Worm (Caenorhabditis elegans) whole organism, L4 larva: ENCODE data around the gene rha-1.
A peak's percentile ranks its signal among the peaks of the same experiment; 100 is the strongest.

ENCODE experiments used
- D1046.2 ChIP-seq: fragments of 200-800 bp; sonication (Bioruptor generic); IDR thresholded peaks from 2 replicates; pipeline ENCODE4 v1.3.6; 2022; ENCODE audit warnings: missing genetic modification characterization, missing compliant biosample characterization
- F44E2.7 ChIP-seq: fragments of 200-800 bp; sonication (Bioruptor generic); IDR thresholded peaks from 2 replicates; pipeline ENCODE4 v2.1.2; 2022; ENCODE audit warnings: missing genetic modification characterization, missing compliant biosample characterization
- ZK337.2 ChIP-seq: fragments of 200-800 bp; sonication (Bioruptor generic); IDR thresholded peaks from 2 replicates; pipeline ENCODE4 v1.3.6; 2022; ENCODE audit warnings: missing genetic modification reagents, missing genetic modification characterization, missing compliant biosample characterization
- ZK546.5 ChIP-seq, 2 experiments: sonication (generic microtip); optimal IDR thresholded peaks; 2 replicates each; lab custom pipeline; 2017; ENCODE audit warnings: missing biosample characterization in 2 of 2, missing genetic modification characterization in 2 of 2
- aha-1 ChIP-seq: fragments of 150-350 bp; peaks from one replicate; lab custom pipeline; 2014; ENCODE audit warnings: missing biosample characterization, missing genetic modification characterization
- aly-2 ChIP-seq: sonication (generic microtip); optimal IDR thresholded peaks from 2 replicates; lab custom pipeline; 2018; ENCODE audit warnings: missing biosample characterization, missing genetic modification characterization
- ces-1 ChIP-seq: fragments of 150-350 bp; sonication (generic microtip); optimal IDR thresholded peaks from 4 replicates; lab custom pipeline; 2014; ENCODE audit warnings: missing biosample characterization, missing genetic modification reagents, missing genetic modification characterization
- cey-2 ChIP-seq: sonication (generic microtip); optimal IDR thresholded peaks from 3 replicates; lab custom pipeline; 2017; ENCODE audit warnings: missing genetic modification characterization, mild to moderate bottlenecking, missing compliant biosample characterization, antibody characterized with exemption, borderline replicate concordance; ENCODE audit not compliant: insufficient read depth
- ctbp-1 ChIP-seq: fragments of 200-800 bp; sonication (Bioruptor generic); IDR thresholded peaks from 2 replicates; pipeline ENCODE4 v1.3.6; 2022; ENCODE audit warnings: missing genetic modification reagents, missing genetic modification characterization, missing compliant biosample characterization
- daf-16 ChIP-seq, 3 experiments: sonication (generic microtip); optimal IDR thresholded peaks; 2 replicates each; lab custom pipeline; 2016 to 2017; ENCODE audit warnings: missing genetic modification characterization in 3 of 3, missing genetic modification reagents in 3 of 3, mild to moderate bottlenecking in 2 of 3, missing compliant biosample characterization in 2 of 3, missing biosample characterization in 1 of 3, moderate library complexity in 1 of 3
- daf-19 ChIP-seq: fragments of 200-800 bp; sonication (Bioruptor generic); conservative IDR thresholded peaks from 2 replicates; pipeline ENCODE4 v1.3.6; 2022; ENCODE audit warnings: missing genetic modification characterization, missing compliant biosample characterization
- dmd-8 ChIP-seq: fragments of 200-800 bp; sonication (Bioruptor generic); IDR thresholded peaks from 2 replicates; pipeline ENCODE4 v1.3.6; 2022; ENCODE audit warnings: missing genetic modification characterization, missing compliant biosample characterization
- egl-27 ChIP-seq: sonication (generic microtip); optimal IDR thresholded peaks from 3 replicates; lab custom pipeline; 2017; ENCODE audit warnings: missing biosample characterization, missing genetic modification reagents, missing genetic modification characterization
- egl-43 ChIP-seq: fragments of 200-800 bp; sonication (Bioruptor generic); IDR thresholded peaks from 2 replicates; pipeline ENCODE4 v1.3.6; 2022; ENCODE audit warnings: missing genetic modification reagents, missing genetic modification characterization, missing compliant biosample characterization
- fkh-10 ChIP-seq: fragments of 150-350 bp; optimal IDR thresholded peaks from 2 replicates; lab custom pipeline; 2014; ENCODE audit warnings: missing biosample characterization, missing genetic modification reagents, missing genetic modification characterization
- fos-1 ChIP-seq: fragments of 150-350 bp; optimal IDR thresholded peaks from 2 replicates; lab custom pipeline; 2014; ENCODE audit warnings: missing biosample characterization, missing genetic modification characterization
- hlh-11 ChIP-seq: fragments of 200-800 bp; sonication (Bioruptor generic); optimal IDR thresholded peaks from 2 replicates; lab custom pipeline; 2018; ENCODE audit warnings: mild to moderate bottlenecking, missing genetic modification characterization, missing compliant biosample characterization
- lim-7 ChIP-seq: fragments of 200-800 bp; sonication (Bioruptor generic); IDR thresholded peaks from 2 replicates; pipeline ENCODE4 v1.3.6; 2022; ENCODE audit warnings: missing genetic modification characterization, missing compliant biosample characterization
- lin-13 ChIP-seq: fragments of 150-350 bp; optimal IDR thresholded peaks from 2 replicates; lab custom pipeline; 2014; ENCODE audit warnings: missing biosample characterization, missing genetic modification reagents, missing genetic modification characterization
- lin-29 ChIP-seq: fragments of 200-800 bp; sonication (Bioruptor generic); IDR thresholded peaks from 2 replicates; pipeline ENCODE4 v1.3.6; 2022; ENCODE audit warnings: missing genetic modification reagents, missing genetic modification characterization, missing compliant biosample characterization
- madf-9 ChIP-seq: fragments of 200-800 bp; sonication (Bioruptor generic); conservative IDR thresholded peaks from 2 replicates; pipeline ENCODE4 v1.3.6; 2022; ENCODE audit warnings: missing genetic modification reagents, missing genetic modification characterization, missing compliant biosample characterization
- mdl-1 ChIP-seq, 2 experiments: fragments of 150-350 bp in 1 of 2; sonication (generic microtip) in 1 of 2; optimal IDR thresholded peaks; 2 replicates each; lab custom pipeline; 2014 to 2017; ENCODE audit warnings: missing biosample characterization in 2 of 2, missing genetic modification characterization in 2 of 2
- mdt-29 ChIP-seq: fragments of 200-800 bp; sonication (Bioruptor generic); IDR thresholded peaks from 2 replicates; pipeline ENCODE4 v1.3.6; 2022; ENCODE audit warnings: missing genetic modification reagents, missing genetic modification characterization, missing compliant biosample characterization
- mxl-3 ChIP-seq: fragments of 200-800 bp; sonication (Bioruptor generic); optimal IDR thresholded peaks from 2 replicates; lab custom pipeline; 2018; ENCODE audit warnings: mild to moderate bottlenecking, missing genetic modification characterization, missing compliant biosample characterization
- nhr-11 ChIP-seq: fragments of 150-350 bp; optimal IDR thresholded peaks from 2 replicates; lab custom pipeline; 2014; ENCODE audit warnings: missing biosample characterization, missing genetic modification characterization
- nhr-111 ChIP-seq: fragments of 200-800 bp; sonication (Bioruptor generic); optimal IDR thresholded peaks from 2 replicates; lab custom pipeline; 2018; ENCODE audit warnings: mild to moderate bottlenecking, missing genetic modification characterization, missing compliant biosample characterization
- nhr-25 ChIP-seq: sonication (generic microtip); optimal IDR thresholded peaks from 2 replicates; lab custom pipeline; 2017; ENCODE audit warnings: missing genetic modification characterization, mild to moderate bottlenecking, missing compliant biosample characterization, antibody characterized with exemption, moderate library complexity, borderline replicate concordance; ENCODE audit not compliant: insufficient read depth
- nhr-28 ChIP-seq: fragments of 150-350 bp; optimal IDR thresholded peaks from 2 replicates; lab custom pipeline; 2014; ENCODE audit warnings: missing biosample characterization, missing genetic modification characterization
- nhr-42 ChIP-seq: fragments of 200-800 bp; sonication (Bioruptor generic); IDR thresholded peaks from 2 replicates; pipeline ENCODE4 v1.3.6; 2022; ENCODE audit warnings: missing genetic modification characterization, missing compliant biosample characterization
- nhr-48 ChIP-seq: sonication (generic microtip); optimal IDR thresholded peaks from 2 replicates; lab custom pipeline; 2016; ENCODE audit warnings: mild to moderate bottlenecking, missing genetic modification characterization, missing compliant biosample characterization
- nhr-6 ChIP-seq: fragments of 150-350 bp; optimal IDR thresholded peaks from 2 replicates; lab custom pipeline; 2014; ENCODE audit warnings: missing biosample characterization, missing genetic modification characterization
- nhr-76 ChIP-seq: fragments of 150-350 bp; optimal IDR thresholded peaks from 2 replicates; lab custom pipeline; 2014; ENCODE audit warnings: missing biosample characterization, missing genetic modification characterization
- nhr-77 ChIP-seq: fragments of 150-350 bp; optimal IDR thresholded peaks from 2 replicates; lab custom pipeline; 2014; ENCODE audit warnings: missing biosample characterization, missing genetic modification characterization
- pha-4 ChIP-seq, 2 experiments: fragments of 150-350 bp in 1 of 2; fragments of 200-800 bp in 1 of 2; sonication (Bioruptor generic) in 1 of 2; IDR thresholded peaks in 1 of 2; optimal IDR thresholded peaks in 1 of 2; 2 replicates each; pipeline versions ENCODE4 v1.3.6 to Lab custom; 2014 to 2022; ENCODE audit warnings: missing genetic modification characterization in 2 of 2, missing genetic modification reagents in 2 of 2, missing biosample characterization in 1 of 2, missing compliant biosample characterization in 1 of 2
- rbr-2 ChIP-seq: sonication (generic microtip); optimal IDR thresholded peaks from 2 replicates; lab custom pipeline; 2016; ENCODE audit warnings: missing genotype, missing genetic modification characterization, missing compliant biosample characterization
- saeg-2 ChIP-seq: fragments of 200-800 bp; sonication (Bioruptor generic); IDR thresholded peaks from 2 replicates; pipeline ENCODE4 v1.3.6; 2022; ENCODE audit warnings: missing genetic modification reagents, missing genetic modification characterization, missing compliant biosample characterization
- set-16 ChIP-seq: fragments of 200-800 bp; sonication (Bioruptor generic); IDR thresholded peaks from 2 replicates; pipeline ENCODE4 v1.3.6; 2022; ENCODE audit warnings: missing genetic modification reagents, missing genetic modification characterization, missing compliant biosample characterization
- skn-1 ChIP-seq: fragments of 150-350 bp; optimal IDR thresholded peaks from 2 replicates; lab custom pipeline; 2014; ENCODE audit warnings: missing biosample characterization, missing genetic modification characterization
- snpc-1.2 ChIP-seq: fragments of 200-800 bp; sonication (Bioruptor generic); IDR thresholded peaks from 2 replicates; pipeline ENCODE4 v1.3.6; 2022; ENCODE audit warnings: missing genetic modification reagents, missing genetic modification characterization, missing compliant biosample characterization
- spr-3 ChIP-seq: fragments of 200-800 bp; sonication (Bioruptor generic); optimal IDR thresholded peaks from 2 replicates; lab custom pipeline; 2018; ENCODE audit warnings: mild to moderate bottlenecking, missing genetic modification characterization, missing compliant biosample characterization
- unc-130 ChIP-seq: sonication (generic microtip); optimal IDR thresholded peaks from 2 replicates; lab custom pipeline; 2016; ENCODE audit warnings: missing genetic modification reagents, missing genetic modification characterization, missing compliant biosample characterization
- unc-62 ChIP-seq, 3 experiments: fragments of 150-350 bp in 1 of 3; sonication (generic microtip); optimal IDR thresholded peaks in 2 of 3; peaks in 1 of 3; 1 replicate in 1 of 3; 2 replicates in 2 of 3; lab custom pipeline; 2014 to 2017; ENCODE audit warnings: missing biosample characterization in 3 of 3, missing genetic modification characterization in 3 of 3, missing genetic modification reagents in 3 of 3, missing genotype in 1 of 3
- zfp-2 ChIP-seq: sonication (generic microtip); optimal IDR thresholded peaks from 2 replicates; lab custom pipeline; 2016; ENCODE audit warnings: mild to moderate bottlenecking, missing genetic modification characterization, missing compliant biosample characterization
- ztf-11 ChIP-seq: fragments of 150-350 bp; optimal IDR thresholded peaks from 2 replicates; lab custom pipeline; 2014; ENCODE audit warnings: missing biosample characterization, missing genetic modification characterization

rha-1 gene

DNA sequence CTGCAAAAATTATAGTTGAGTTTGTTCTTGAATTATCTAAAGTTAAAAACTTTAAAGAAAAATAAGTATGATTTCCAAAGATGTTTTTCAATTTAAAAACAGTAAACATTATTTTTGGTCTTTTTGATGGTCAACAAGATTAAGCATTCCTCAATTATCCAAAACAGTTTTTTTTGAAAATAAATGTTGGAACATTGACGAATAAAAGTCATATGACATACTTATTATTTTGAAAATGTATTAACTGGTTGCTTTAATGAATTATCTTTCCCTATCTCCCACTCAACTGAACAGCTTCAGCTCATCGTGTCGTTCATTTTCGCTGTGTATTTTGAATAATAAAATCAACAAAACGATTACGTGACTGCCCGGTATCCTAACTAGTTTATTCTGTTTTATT lies 26.4 kb downstream of the rha-1 start:
- no peak for TF ChIP-seq nhr-42 (GFP tag; lab: Robert Waterston, UW)
- TF ChIP-seq aha-1 (tag; lab: Kevin White, UChicago): peak; percentile 92

DNA sequence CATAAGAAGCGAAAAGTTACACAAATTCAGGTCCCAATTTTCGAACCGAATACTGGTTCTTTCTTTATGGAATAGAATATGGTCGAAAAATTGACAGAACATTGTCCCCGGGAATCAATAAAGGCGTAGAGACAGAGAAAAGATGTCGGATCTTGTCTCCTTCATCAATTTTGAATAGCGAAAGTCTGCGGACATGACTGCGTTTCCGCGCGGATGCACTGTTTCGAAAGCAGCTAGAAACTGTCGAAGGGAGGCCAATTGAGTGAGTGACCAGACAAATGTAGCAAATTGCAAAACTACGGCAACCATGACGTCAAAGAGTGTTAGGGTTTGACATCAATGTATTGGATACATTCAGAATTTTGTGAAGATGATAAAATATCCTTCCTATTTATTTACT lies 26.9 kb downstream of the rha-1 start:
- TF ChIP-seq fkh-10 (GFP tag; lab: Kevin White, UChicago): no peak
- TF ChIP-seq ctbp-1 (GFP tag; lab: Robert Waterston, UW): no peak
- TF ChIP-seq daf-16 (GFP tag; optimal IDR thresholded peaks at IDR 0.05; lab: Kevin White, UChicago): no peak
- no peak for TF ChIP-seq daf-16 (tag; optimal IDR thresholded peaks at IDR 0.05; lab: Kevin White, UChicago)
- TF ChIP-seq snpc-1.2 (GFP tag; lab: Robert Waterston, UW): no peak
- TF ChIP-seq nhr-76 (tag; lab: Kevin White, UChicago): no peak
- TF ChIP-seq aly-2 (tag; lab: Kevin White, UChicago): no peak
- TF ChIP-seq mdt-29 (GFP tag; lab: Robert Waterston, UW): no peak
- no peak for TF ChIP-seq nhr-77 (tag; lab: Kevin White, UChicago)
- no peak for TF ChIP-seq cey-2 (tag; lab: Kevin White, UChicago)
- no peak for TF ChIP-seq nhr-28
- TF ChIP-seq nhr-11 (tag; lab: Kevin White, UChicago): no peak
- no peak for TF ChIP-seq skn-1

DNA sequence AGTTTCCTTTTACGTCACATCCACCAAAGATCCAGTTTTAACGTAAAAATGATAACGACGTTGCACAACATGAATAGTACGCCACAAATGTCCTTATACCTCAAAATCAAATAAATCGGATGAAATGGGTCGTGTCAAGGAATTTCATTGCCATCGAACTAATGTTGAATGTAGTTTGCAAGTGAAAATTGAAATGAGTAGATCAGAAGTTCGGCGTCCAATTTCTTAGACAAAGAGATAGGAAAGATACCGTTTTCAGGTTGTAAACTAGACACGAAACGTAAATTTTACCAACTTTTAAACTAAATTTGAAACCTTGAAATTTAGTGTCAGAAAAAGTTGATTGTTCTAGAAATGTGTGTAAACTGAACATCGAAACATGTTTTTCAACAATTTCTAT lies 28.6 kb downstream of the rha-1 start:
- TF ChIP-seq nhr-76 (tag; lab: Kevin White, UChicago): no peak
- peak in 1 of 2 experiments; percentile 81 for TF ChIP-seq unc-62 (GFP tag; optimal IDR thresholded peaks at IDR 0.05 in 1 of 2; lab: Kevin White, UChicago)
- no peak for TF ChIP-seq unc-62 (tag; optimal IDR thresholded peaks at IDR 0.05; lab: Kevin White, UChicago)

DNA sequence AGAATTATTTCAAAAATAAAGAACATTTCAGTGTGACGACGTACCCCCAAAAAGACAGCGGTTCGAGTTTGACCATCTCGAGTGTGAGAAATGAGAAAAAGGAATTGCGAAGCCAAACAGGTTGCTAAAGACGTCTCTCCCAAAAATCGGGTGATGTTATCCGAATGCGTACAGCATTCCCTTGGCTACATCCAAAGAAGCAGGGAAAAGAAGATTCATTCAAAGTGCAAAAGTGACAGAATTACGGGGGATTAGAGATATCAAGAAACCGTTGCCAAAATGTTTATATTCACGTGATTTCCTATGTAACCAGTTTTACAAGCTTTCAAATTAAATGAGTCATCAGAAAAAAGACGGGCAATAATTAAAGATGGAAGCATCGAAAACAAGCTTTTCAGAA lies 29.5 kb downstream of the rha-1 start:
- TF ChIP-seq egl-43 (GFP tag; lab: Robert Waterston, UW): no peak
- TF ChIP-seq nhr-11 (tag; lab: Kevin White, UChicago): no peak
- TF ChIP-seq hlh-11: peak; percentile 60
- peak; percentile 68 for TF ChIP-seq nhr-48 (tag; lab: Kevin White, UChicago)
- TF ChIP-seq ces-1 (GFP tag; lab: Kevin White, UChicago): no peak
- no peak for TF ChIP-seq lin-29 (GFP tag; lab: Robert Waterston, UW)
- TF ChIP-seq mdl-1 (tag; optimal IDR thresholded peaks at IDR 0.05; lab: Kevin White, UChicago): peak in 1 of 2 experiments; percentile 19
- no peak for TF ChIP-seq daf-19 (GFP tag; lab: Robert Waterston, UW)
- no peak for TF ChIP-seq zfp-2 (tag; lab: Kevin White, UChicago)
- no peak for TF ChIP-seq spr-3 (GFP tag; lab: Kevin White, UChicago)
- TF ChIP-seq nhr-42 (GFP tag; lab: Robert Waterston, UW): no peak
- no peak for TF ChIP-seq saeg-2 (GFP tag; lab: Robert Waterston, UW)
- no peak for TF ChIP-seq fos-1 (tag; lab: Kevin White, UChicago)
- no peak for TF ChIP-seq F44E2.7
- no peak for TF ChIP-seq madf-9 (GFP tag; lab: Robert Waterston, UW)
- TF ChIP-seq nhr-111 (GFP tag; lab: Kevin White, UChicago): no peak
- no peak for TF ChIP-seq set-16 (GFP tag; lab: Robert Waterston, UW)
- no peak for TF ChIP-seq lim-7
- TF ChIP-seq unc-130 (GFP tag; lab: Kevin White, UChicago): no peak
- TF ChIP-seq rbr-2 (tag; lab: Kevin White, UChicago): no peak
- TF ChIP-seq ZK546.5 (tag; optimal IDR thresholded peaks at IDR 0.05; lab: Kevin White, UChicago): no peak
- TF ChIP-seq nhr-25: no peak
- TF ChIP-seq lin-13 (GFP tag; lab: Kevin White, UChicago): no peak
- no peak for TF ChIP-seq dmd-8 (GFP tag; lab: Robert Waterston, UW)
- peak; percentile 47 for TF ChIP-seq nhr-28
- TF ChIP-seq ztf-11 (tag; lab: Kevin White, UChicago): no peak
- TF ChIP-seq ZK337.2 (GFP tag; lab: Robert Waterston, UW): no peak
- peak; percentile 33 for TF ChIP-seq mxl-3 (GFP tag; lab: Kevin White, UChicago)
- TF ChIP-seq nhr-6: no peak
- no peak for TF ChIP-seq D1046.2
- TF ChIP-seq egl-27 (tag; lab: Kevin White, UChicago): no peak
- TF ChIP-seq pha-4 (GFP tag; IDR thresholded peaks at IDR 0.05; lab: Robert Waterston, UW): no peak
- no peak for TF ChIP-seq pha-4 (tag; optimal IDR thresholded peaks at IDR 0.05; lab: Kevin White, UChicago)
- TF ChIP-seq, all 104 proteins: peak for 5
